Fruit fly (Drosophila melanogaster) whole organism, embryonic: ENCODE results near the gene cmet.

Source experiments
- Aef1 ChIP-seq: fragments of 200-800 bp; sonication (Bioruptor generic); IDR thresholded peaks from 3 replicates; pipeline ENCODE4 v1.3.6; 2022; ENCODE audit warnings: missing biosample characterization, missing genetic modification characterization
- Atf6 ChIP-seq: fragments of 200-800 bp; sonication (Bioruptor generic); IDR thresholded peaks from 2 replicates; pipeline ENCODE4 v1.3.6; 2022; ENCODE audit warnings: missing biosample characterization, missing genetic modification characterization
- Blimp-1 ChIP-seq: fragments of 200-800 bp; sonication (Bioruptor generic); optimal IDR thresholded peaks from 3 replicates; lab custom pipeline; 2018; ENCODE audit warnings: missing biosample characterization, missing genetic modification characterization, mild to moderate bottlenecking, moderate library complexity, missing genetic modification reagents
- Bteb2 ChIP-seq: fragments of 200-800 bp; sonication (Bioruptor generic); optimal IDR thresholded peaks from 2 replicates; lab custom pipeline; 2016; ENCODE audit warnings: missing biosample characterization, missing genetic modification characterization
- CG10565 ChIP-seq: fragments of 200-800 bp; sonication (Bioruptor generic); optimal IDR thresholded peaks from 3 replicates; lab custom pipeline; 2016; ENCODE audit warnings: missing biosample characterization, mild to moderate bottlenecking, missing genetic modification characterization
- CG11504 ChIP-seq: fragments of 200-800 bp; sonication (Bioruptor generic); optimal IDR thresholded peaks from 3 replicates; lab custom pipeline; 2019; ENCODE audit warnings: missing biosample characterization, mild to moderate bottlenecking, missing genetic modification characterization, moderate library complexity
- CG11695 ChIP-seq: fragments of 200-800 bp; sonication (Bioruptor generic); IDR thresholded peaks from 3 replicates; pipeline ENCODE4 v1.3.6; 2022; ENCODE audit warnings: missing biosample characterization, missing genetic modification characterization
- CG12104 ChIP-seq: fragments of 200-800 bp; sonication (Bioruptor generic); optimal IDR thresholded peaks from 3 replicates; lab custom pipeline; 2016; ENCODE audit warnings: missing biosample characterization, missing genetic modification characterization
- CG16779 ChIP-seq: fragments of 200-800 bp; sonication (Bioruptor generic); IDR thresholded peaks from 2 replicates; pipeline ENCODE4 v1.3.6; 2022; ENCODE audit warnings: missing biosample characterization, missing genetic modification characterization
- CG16815 ChIP-seq: fragments of 200-800 bp; sonication (Bioruptor generic); optimal IDR thresholded peaks from 3 replicates; lab custom pipeline; 2017; ENCODE audit warnings: missing biosample characterization, mild to moderate bottlenecking, missing genetic modification characterization
- CG17612 ChIP-seq: fragments of 200-800 bp; sonication (Bioruptor generic); IDR thresholded peaks from 2 replicates; pipeline ENCODE4 v1.3.6; 2022; ENCODE audit warnings: missing biosample characterization, missing genetic modification characterization
- CG18619 ChIP-seq: fragments of 200-800 bp; sonication (Bioruptor generic); optimal IDR thresholded peaks from 3 replicates; lab custom pipeline; 2017; ENCODE audit warnings: missing biosample characterization, mild to moderate bottlenecking, missing genetic modification characterization
- CG2712 ChIP-seq: fragments of 200-800 bp; optimal IDR thresholded peaks from 3 replicates; lab custom pipeline; 2019; ENCODE audit warnings: missing biosample characterization, mild to moderate bottlenecking, missing genetic modification characterization, moderate library complexity
- CG31388 ChIP-seq: fragments of 200-800 bp; sonication (Bioruptor generic); optimal IDR thresholded peaks from 2 replicates; lab custom pipeline; 2016; ENCODE audit warnings: missing biosample characterization, missing genetic modification characterization
- CG33557 ChIP-seq: fragments of 200-800 bp; sonication (Bioruptor generic); optimal IDR thresholded peaks from 2 replicates; lab custom pipeline; 2019; ENCODE audit warnings: missing biosample characterization, mild to moderate bottlenecking, missing genetic modification characterization, moderate library complexity
- CG4282 ChIP-seq: fragments of 200-800 bp; sonication (Bioruptor generic); optimal IDR thresholded peaks from 2 replicates; lab custom pipeline; 2016; ENCODE audit warnings: missing biosample characterization, missing genetic modification characterization
- CG4328 ChIP-seq: fragments of 200-800 bp; sonication (Bioruptor generic); optimal IDR thresholded peaks from 3 replicates; lab custom pipeline; 2017; ENCODE audit warnings: missing biosample characterization, missing genetic modification reagents, missing genetic modification characterization
- CG6854 ChIP-seq: fragments of 200-800 bp; sonication (Bioruptor generic); optimal IDR thresholded peaks from 3 replicates; lab custom pipeline; 2017; ENCODE audit warnings: missing biosample characterization, mild to moderate bottlenecking, missing genetic modification characterization
- CG8359 ChIP-seq: fragments of 200-800 bp; sonication (Bioruptor generic); optimal IDR thresholded peaks from 2 replicates; lab custom pipeline; 2017; ENCODE audit warnings: missing biosample characterization, mild to moderate bottlenecking, missing genetic modification characterization, borderline replicate concordance
- CG9727 ChIP-seq: fragments of 200-800 bp; sonication (Bioruptor generic); optimal IDR thresholded peaks from 3 replicates; lab custom pipeline; 2017; ENCODE audit warnings: missing biosample characterization, mild to moderate bottlenecking, missing genetic modification characterization
- CG9817 ChIP-seq: fragments of 200-800 bp; sonication (Bioruptor generic); optimal IDR thresholded peaks from 2 replicates; lab custom pipeline; 2018; ENCODE audit warnings: missing biosample characterization, mild to moderate bottlenecking, missing genetic modification characterization, moderate library complexity
- CoRest ChIP-seq: fragments of 200-800 bp; sonication (Bioruptor generic); optimal IDR thresholded peaks from 3 replicates; lab custom pipeline; 2018; ENCODE audit warnings: missing biosample characterization, mild to moderate bottlenecking, missing genetic modification characterization, moderate library complexity
- CrebB ChIP-seq: fragments of 200-800 bp; sonication (Bioruptor generic); optimal IDR thresholded peaks from 3 replicates; lab custom pipeline; 2018; ENCODE audit warnings: missing biosample characterization, mild to moderate bottlenecking, missing genetic modification characterization
- Doc2 ChIP-seq: fragments of 200-800 bp; sonication (Bioruptor generic); IDR thresholded peaks from 2 replicates; pipeline ENCODE4 v1.3.6; 2022; ENCODE audit warnings: missing biosample characterization, missing genetic modification characterization
- Max ChIP-seq: fragments of 200-800 bp; sonication (Bioruptor generic); optimal IDR thresholded peaks from 2 replicates; lab custom pipeline; 2016; ENCODE audit warnings: missing biosample characterization, mild to moderate bottlenecking, missing genetic modification characterization
- Meics ChIP-seq: fragments of 200-800 bp; sonication (Bioruptor generic); optimal IDR thresholded peaks from 2 replicates; lab custom pipeline; 2017; ENCODE audit warnings: missing biosample characterization, mild to moderate bottlenecking, missing genetic modification characterization
- NC2β ChIP-seq: fragments of 200-800 bp; sonication (Bioruptor generic); optimal IDR thresholded peaks from 2 replicates; lab custom pipeline; 2016; ENCODE audit warnings: missing biosample characterization, missing genetic modification characterization
- Nf-YA ChIP-seq: fragments of 200-800 bp; sonication (Bioruptor generic); IDR thresholded peaks from 2 replicates; pipeline ENCODE4 v1.3.6; 2022; ENCODE audit warnings: missing biosample characterization, missing genetic modification characterization
- NfI ChIP-seq: fragments of 200-800 bp; sonication (Bioruptor generic); optimal IDR thresholded peaks from 3 replicates; lab custom pipeline; 2018; ENCODE audit warnings: missing biosample characterization, mild to moderate bottlenecking, missing genetic modification characterization, moderate library complexity
- Oaz ChIP-seq: fragments of 200-800 bp; sonication (Bioruptor generic); IDR thresholded peaks from 2 replicates; pipeline ENCODE4 v1.3.6; 2022; ENCODE audit warnings: missing biosample characterization, missing genetic modification characterization
- Rx ChIP-seq: fragments of 200-800 bp; sonication (Bioruptor generic); IDR thresholded peaks from 2 replicates; pipeline ENCODE4 v1.3.6; 2022; ENCODE audit warnings: missing biosample characterization, missing genetic modification characterization
- aop ChIP-seq: fragments of 200-800 bp; sonication (Bioruptor generic); IDR thresholded peaks from 2 replicates; pipeline ENCODE4 v1.3.6; 2022; ENCODE audit warnings: missing biosample characterization, missing genetic modification characterization
- bigmax ChIP-seq: fragments of 200-800 bp; sonication (Bioruptor generic); optimal IDR thresholded peaks from 2 replicates; lab custom pipeline; 2018; ENCODE audit warnings: missing biosample characterization, mild to moderate bottlenecking, missing genetic modification characterization
- btn ChIP-seq: fragments of 200-800 bp; sonication (Bioruptor generic); optimal IDR thresholded peaks from 2 replicates; lab custom pipeline; 2016; ENCODE audit warnings: missing biosample characterization, missing genetic modification characterization
- caup ChIP-seq: fragments of 200-800 bp; sonication (Bioruptor generic); optimal IDR thresholded peaks from 3 replicates; lab custom pipeline; 2017; ENCODE audit warnings: missing biosample characterization, mild to moderate bottlenecking, missing genetic modification characterization, moderate library complexity; ENCODE audit not compliant: severe bottlenecking
- h ChIP-seq: fragments of >200 bp; optimal IDR thresholded peaks from 2 replicates; lab custom pipeline; 2017
- hbn ChIP-seq: fragments of 200-800 bp; sonication (Bioruptor generic); IDR thresholded peaks from 2 replicates; pipeline ENCODE4 v1.3.6; 2022; ENCODE audit warnings: missing biosample characterization, missing genetic modification characterization; ENCODE audit not compliant: partially characterized antibody
- hth ChIP-seq: fragments of >200 bp; optimal IDR thresholded peaks from 2 replicates; lab custom pipeline; 2017; ENCODE audit warnings: inconsistent platforms
- lmd ChIP-seq: fragments of 200-800 bp; sonication (Bioruptor generic); IDR thresholded peaks from 2 replicates; pipeline ENCODE4 v1.3.6; 2022; ENCODE audit warnings: missing biosample characterization, missing genetic modification characterization
- nerfin-1 ChIP-seq: fragments of 200-800 bp; sonication (Bioruptor generic); optimal IDR thresholded peaks from 3 replicates; lab custom pipeline; 2019; ENCODE audit warnings: missing biosample characterization, mild to moderate bottlenecking, missing genetic modification characterization, moderate library complexity
- odd ChIP-seq: fragments of 200-800 bp; sonication (Bioruptor generic); optimal IDR thresholded peaks from 2 replicates; lab custom pipeline; 2017; ENCODE audit warnings: missing biosample characterization, mild to moderate bottlenecking, missing genetic modification characterization
- otp ChIP-seq: fragments of 200-800 bp; sonication (Bioruptor generic); IDR thresholded peaks from 3 replicates; pipeline ENCODE4, ENCODE4 v1.3.6; 2022; ENCODE audit warnings: missing biosample characterization, missing genetic modification characterization
- peb ChIP-seq: fragments of 200-800 bp; sonication (Bioruptor generic); IDR thresholded peaks from 2 replicates; pipeline ENCODE4 v1.3.6; 2022; ENCODE audit warnings: missing biosample characterization, missing genetic modification characterization
- pum ChIP-seq: fragments of 200-800 bp; sonication (Bioruptor generic); optimal IDR thresholded peaks from 2 replicates; lab custom pipeline; 2016; ENCODE audit warnings: missing biosample characterization, missing genetic modification characterization
- rib ChIP-seq: fragments of 200-800 bp; sonication (Bioruptor generic); IDR thresholded peaks from 2 replicates; pipeline ENCODE4 v1.3.6; 2022; ENCODE audit warnings: missing biosample characterization, missing genetic modification characterization
- salm ChIP-seq: fragments of 200-800 bp; sonication (Bioruptor generic); optimal IDR thresholded peaks from 2 replicates; lab custom pipeline; 2018; ENCODE audit warnings: missing biosample characterization, mild to moderate bottlenecking, missing genetic modification characterization
- sna ChIP-seq: fragments of 200-800 bp; sonication (Bioruptor generic); IDR thresholded peaks from 2 replicates; pipeline ENCODE4 v1.3.6; 2022; ENCODE audit warnings: missing biosample characterization, missing genetic modification characterization; ENCODE audit not compliant: partially characterized antibody
- tin ChIP-seq: fragments of 200-800 bp; sonication (Bioruptor generic); optimal IDR thresholded peaks from 3 replicates; lab custom pipeline; 2016; ENCODE audit warnings: missing biosample characterization, missing genetic modification characterization
- toy ChIP-seq: fragments of 200-800 bp; sonication (Bioruptor generic); IDR thresholded peaks from 2 replicates; pipeline ENCODE4 v1.3.6; 2022; ENCODE audit warnings: missing biosample characterization, missing genetic modification characterization
- trh ChIP-seq: fragments of 200-800 bp; sonication (Bioruptor generic); optimal IDR thresholded peaks from 2 replicates; lab custom pipeline; 2016; ENCODE audit warnings: missing biosample characterization, missing genetic modification characterization
- tx ChIP-seq: fragments of 200-800 bp; sonication (Bioruptor generic); optimal IDR thresholded peaks from 2 replicates; lab custom pipeline; 2016; ENCODE audit warnings: missing biosample characterization, missing genetic modification characterization

cmet gene

DNA sequence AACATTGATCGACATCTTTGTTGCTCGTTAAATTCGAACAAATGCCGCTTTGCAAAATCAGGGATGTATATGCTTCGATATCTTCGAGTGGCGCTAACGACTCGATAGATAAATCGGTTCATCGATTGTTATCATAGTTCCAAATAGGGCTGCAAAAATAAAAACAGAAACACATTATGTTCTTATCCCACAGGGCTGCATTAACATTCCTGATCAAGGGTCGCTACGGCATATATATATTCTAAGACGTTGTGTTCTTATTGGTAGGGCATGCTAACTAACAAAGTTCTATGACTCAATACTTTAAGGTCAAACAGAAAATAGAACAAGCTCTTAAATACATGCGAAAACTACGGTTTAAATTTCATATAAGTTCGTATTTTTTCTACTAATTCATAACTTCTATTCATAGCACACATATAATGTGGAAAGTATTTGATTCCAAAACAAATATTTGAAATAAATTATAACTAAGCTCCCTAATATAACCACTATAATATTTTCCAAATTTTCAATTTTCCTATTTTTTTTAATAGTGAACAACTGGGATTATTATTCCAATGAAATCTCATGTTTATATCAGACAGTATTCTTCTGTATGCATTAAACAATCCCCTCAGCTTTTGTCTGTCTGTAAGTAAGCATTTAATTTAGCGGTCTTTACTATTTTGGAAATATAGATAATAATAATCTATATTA lies at the start of gene cmet (continued):
- peak; percentile 13 for TF ChIP-seq Meics (GFP tag; lab: Kevin White, UChicago)
- TF ChIP-seq NC2β (GFP tag; lab: Kevin White, UChicago), result peak; percentile 52
- no peak for TF ChIP-seq Doc2 (GFP tag; lab: Robert Waterston, UW)
- peak; percentile 66 for TF ChIP-seq CG2712 (tag; lab: Kevin White, UChicago)
- TF ChIP-seq CG16815 (GFP tag; lab: Kevin White, UChicago), result no peak
- TF ChIP-seq Rx (GFP tag; lab: Robert Waterston, UW), result 0 out of 2 replicates have a peak, but pooled peaks have one; percentile 6
- no peak for TF ChIP-seq nerfin-1 (tag; lab: Kevin White, UChicago)
- TF ChIP-seq pum, result peak; percentile 62
- peak; percentile 39 for TF ChIP-seq tin (GFP tag; lab: Kevin White, UChicago)
- no peak for TF ChIP-seq h (lab: Kevin White, UChicago)
- no peak for TF ChIP-seq CG6854 (GFP tag; lab: Kevin White, UChicago)
- peak; percentile 59 for TF ChIP-seq NfI (GFP tag; lab: Kevin White, UChicago)
- TF ChIP-seq CG16779 (GFP tag; lab: Robert Waterston, UW), result no peak
- TF ChIP-seq tx (GFP tag; lab: Kevin White, UChicago), result peak; percentile 60
- TF ChIP-seq CG17612 (GFP tag; lab: Robert Waterston, UW), result no peak
- TF ChIP-seq hbn (GFP tag; lab: Robert Waterston, UW), result peak; percentile 78
- no peak for TF ChIP-seq hth (lab: Kevin White, UChicago)
- TF ChIP-seq btn (GFP tag; lab: Kevin White, UChicago), result no peak
- peak; percentile 72 for TF ChIP-seq CG9817 (tag; lab: Kevin White, UChicago)
- no peak for TF ChIP-seq salm (tag; lab: Kevin White, UChicago)
- TF ChIP-seq CG33557 (GFP tag; lab: Kevin White, UChicago), result peak; percentile 11
- no peak for TF ChIP-seq Oaz
- TF ChIP-seq CG11695 (GFP tag; lab: Robert Waterston, UW), result no peak
- no peak for TF ChIP-seq CG11504 (tag; lab: Kevin White, UChicago)
- TF ChIP-seq otp, result peak; percentile 26; the same call in 1 of the 3 replicates
- TF ChIP-seq Bteb2, result no peak
- TF ChIP-seq CG9727, result peak; percentile 50
- 0 out of 3 replicates have a peak, but pooled peaks have one; percentile 31 for TF ChIP-seq Aef1 (GFP tag; lab: Robert Waterston, UW)
- no peak for TF ChIP-seq CG31388 (GFP tag; lab: Kevin White, UChicago)
- peak; percentile 9; the same call in 1 of the 2 replicates for TF ChIP-seq Atf6
- no peak for TF ChIP-seq CG10565 (GFP tag; lab: Kevin White, UChicago)
- no peak for TF ChIP-seq caup (GFP tag; lab: Kevin White, UChicago)
- TF ChIP-seq CG4282 (GFP tag; lab: Kevin White, UChicago), result peak; percentile 28
- TF ChIP-seq CoRest (tag; lab: Kevin White, UChicago), result peak; percentile 74
- no peak for TF ChIP-seq bigmax (GFP tag; lab: Kevin White, UChicago)
- peak; percentile 57 for TF ChIP-seq Max (GFP tag; lab: Kevin White, UChicago)
- TF ChIP-seq Blimp-1, result no peak
- peak; percentile 46; the same call in 1 of the 2 replicates for TF ChIP-seq lmd
- no peak for TF ChIP-seq trh
- TF ChIP-seq CG18619 (GFP tag; lab: Kevin White, UChicago), result peak; percentile 45
- TF ChIP-seq Nf-YA, result no peak
- TF ChIP-seq CG12104, result peak; percentile 19
- no peak for TF ChIP-seq toy
- TF ChIP-seq CG8359 (GFP tag; lab: Kevin White, UChicago), result no peak
- no peak for TF ChIP-seq aop (GFP tag; lab: Robert Waterston, UW)
- TF ChIP-seq CrebB, result peak; percentile 16
- TF ChIP-seq sna (GFP tag; lab: Robert Waterston, UW), result peak; percentile 86
- TF ChIP-seq odd, result no peak
- TF ChIP-seq rib, result no peak
- TF ChIP-seq CG4328, result peak; percentile 28
- no peak for TF ChIP-seq peb (GFP tag; lab: Robert Waterston, UW)
